Worm (Caenorhabditis elegans) whole organism, L4 larva: ENCODE data around the gene T15B7.8.

Source experiments
- aha-1 ChIP-seq: fragments of 150-350 bp; peaks from one replicate; lab custom pipeline; 2014; ENCODE audit warnings: missing biosample characterization, missing genetic modification characterization
- ama-1 ChIP-seq: fragments of 150-350 bp; optimal IDR thresholded peaks from 2 replicates; lab custom pipeline; 2014; ENCODE audit warnings: inconsistent platforms, mixed read lengths
- arid-1 ChIP-seq: fragments of 200-800 bp; sonication (Bioruptor generic); conservative IDR thresholded peaks from 2 replicates; pipeline ENCODE4 v1.3.6; 2022; ENCODE audit warnings: missing genetic modification reagents, missing genetic modification characterization, missing compliant biosample characterization
- dmd-8 ChIP-seq: fragments of 200-800 bp; sonication (Bioruptor generic); IDR thresholded peaks from 2 replicates; pipeline ENCODE4 v1.3.6; 2022; ENCODE audit warnings: missing genetic modification characterization, missing compliant biosample characterization
- egl-43 ChIP-seq: fragments of 200-800 bp; sonication (Bioruptor generic); IDR thresholded peaks from 2 replicates; pipeline ENCODE4 v1.3.6; 2022; ENCODE audit warnings: missing genetic modification reagents, missing genetic modification characterization, missing compliant biosample characterization
- hmg-1.1 ChIP-seq: fragments of 200-800 bp; sonication (Bioruptor generic); IDR thresholded peaks from 2 replicates; pipeline ENCODE4 v1.3.6; 2022; ENCODE audit warnings: missing genetic modification reagents, missing genetic modification characterization, missing compliant biosample characterization
- nhr-41 ChIP-seq: fragments of 200-800 bp; sonication (Bioruptor generic); IDR thresholded peaks from 2 replicates; pipeline ENCODE4 v1.3.6; 2022; ENCODE audit warnings: missing genetic modification reagents, missing genetic modification characterization, missing compliant biosample characterization
- nhr-48 ChIP-seq: sonication (generic microtip); optimal IDR thresholded peaks from 2 replicates; lab custom pipeline; 2016; ENCODE audit warnings: mild to moderate bottlenecking, missing genetic modification characterization, missing compliant biosample characterization
- nhr-76 ChIP-seq: fragments of 150-350 bp; optimal IDR thresholded peaks from 2 replicates; lab custom pipeline; 2014; ENCODE audit warnings: missing biosample characterization, missing genetic modification characterization
- saeg-2 ChIP-seq: fragments of 200-800 bp; sonication (Bioruptor generic); IDR thresholded peaks from 2 replicates; pipeline ENCODE4 v1.3.6; 2022; ENCODE audit warnings: missing genetic modification reagents, missing genetic modification characterization, missing compliant biosample characterization
- spr-1 ChIP-seq: sonication (generic microtip); optimal IDR thresholded peaks from 2 replicates; lab custom pipeline; 2016; ENCODE audit warnings: mild to moderate bottlenecking, missing genetic modification characterization, missing compliant biosample characterization
- unc-130 ChIP-seq: sonication (generic microtip); optimal IDR thresholded peaks from 2 replicates; lab custom pipeline; 2016; ENCODE audit warnings: missing genetic modification reagents, missing genetic modification characterization, missing compliant biosample characterization
- unc-62 ChIP-seq, 3 experiments: fragments of 150-350 bp in 1 of 3; sonication (generic microtip); optimal IDR thresholded peaks in 2 of 3; peaks in 1 of 3; 1 replicate in 1 of 3; 2 replicates in 2 of 3; lab custom pipeline; 2014 to 2017; ENCODE audit warnings: missing biosample characterization in 3 of 3, missing genetic modification characterization in 3 of 3, missing genetic modification reagents in 3 of 3, missing genotype in 1 of 3
- zfp-3 ChIP-seq: fragments of 200-800 bp; sonication (Bioruptor generic); conservative IDR thresholded peaks from 2 replicates; pipeline ENCODE4 v1.3.6; 2022; ENCODE audit warnings: missing genetic modification reagents, missing genetic modification characterization, missing compliant biosample characterization
- ztf-7 ChIP-seq: fragments of 150-350 bp; optimal IDR thresholded peaks from 2 replicates; lab custom pipeline; 2014; ENCODE audit warnings: missing biosample characterization, missing genetic modification characterization

Gene T15B7.8

ce11 chrV:6870004-6870403 lies 48.4 kb downstream of the T15B7.8 start, which contains the start of gene frpr-18:
Gene frpr-18, plus strand, starts transcription at chrV:6870304.
- TF ChIP-seq unc-130 (GFP tag; lab: Kevin White, UChicago): no peak

- TF ChIP-seq unc-62 (GFP tag; optimal IDR thresholded peaks at IDR 0.05 in 1 of 2; lab: Kevin White, UChicago) (peak in 1 of 2 experiments; percentile 9), unc-62 (tag; optimal IDR thresholded peaks at IDR 0.05; lab: Kevin White, UChicago) (no peak), aha-1 (tag; lab: Kevin White, UChicago) (peak; percentile 26), ztf-7 (tag; lab: Kevin White, UChicago) (no peak), hmg-1.1 (0 out of 2 replicates have a peak, but pooled peaks have one; percentile 18)
- TF ChIP-seq, all 104 proteins: peak for 3
These were observed 53.1 kb downstream of the T15B7.8 start for ce11 chrV:6874735-6875134.

- TF ChIP-seq nhr-76 (tag; lab: Kevin White, UChicago) (no peak), spr-1 (no peak), nhr-48 (tag; lab: Kevin White, UChicago) (no peak), saeg-2 (no peak), egl-43 (GFP tag; lab: Robert Waterston, UW) (no peak), ama-1 (no peak), zfp-3 (no peak), arid-1 (GFP tag; lab: Robert Waterston, UW) (no peak), dmd-8 (GFP tag; lab: Robert Waterston, UW) (no peak), nhr-41 (GFP tag; lab: Robert Waterston, UW) (no peak)
These were observed 54.2 kb downstream of the T15B7.8 start for ce11 chrV:6875795-6876194.
